Fruit fly (Drosophila melanogaster): ENCODE measurements around the gene CG7202.

CG7202 gene

dm6 chr3L:21483837-21484236 is 8.7 kb downstream of the CG7202 start (continued):
- TF ChIP-seq dpn (GFP tag; optimal IDR thresholded peaks at IDR 0.05) (peak; percentile 16 to 46), Elba2 (GFP tag; optimal IDR thresholded peaks at IDR 0.05) (no peak), sug (tag; optimal IDR thresholded peaks at IDR 0.05) (peak; percentile 61), Poxn (GFP tag; IDR thresholded peaks at IDR 0.05) (no peak), Nf-YB (GFP tag; optimal IDR thresholded peaks at IDR 0.05) (peak; percentile 26), CG6683 (GFP tag; optimal IDR thresholded peaks at IDR 0.05) (no peak), fd96Cb (tag; optimal IDR thresholded peaks at IDR 0.05) (no peak), ranshi (GFP tag; IDR thresholded peaks at IDR 0.05) (no peak), slou (GFP tag; optimal IDR thresholded peaks at IDR 0.05) (no peak), CG1529 (GFP tag; optimal IDR thresholded peaks at IDR 0.05) (no peak), corto (GFP tag; optimal IDR thresholded peaks at IDR 0.05) (no peak), rib (GFP tag; IDR thresholded peaks at IDR 0.05) (no peak), CG4820 (GFP tag; optimal IDR thresholded peaks at IDR 0.05) (peak; percentile 19), gcm2 (GFP tag; optimal IDR thresholded peaks at IDR 0.05) (no peak), CG6765 (GFP tag; optimal IDR thresholded peaks at IDR 0.05) (no peak), org-1 (GFP tag; optimal IDR thresholded peaks at IDR 0.05) (no peak), unpg (GFP tag; optimal IDR thresholded peaks at IDR 0.05) (no peak), Hr39 (optimal IDR thresholded peaks at IDR 0.05) (no peak), CG12236 (GFP tag; optimal IDR thresholded peaks at IDR 0.05) (no peak), sr (GFP tag; IDR thresholded peaks at IDR 0.05) (no peak), CG34422 (GFP tag; IDR thresholded peaks at IDR 0.05) (no peak; the same call in 2 of the 3 replicates), lbe (GFP tag; optimal IDR thresholded peaks at IDR 0.05) (no peak), tgo (GFP tag; IDR thresholded peaks at IDR 0.05) (no peak), CG10979 (tag; optimal IDR thresholded peaks at IDR 0.05) (no peak), CG18619 (GFP tag; optimal IDR thresholded peaks at IDR 0.05) (no peak), Hand (GFP tag; optimal IDR thresholded peaks at IDR 0.05) (no peak), Mad (GFP tag; optimal IDR thresholded peaks at IDR 0.05) (no peak), lola (GFP tag; optimal IDR thresholded peaks at IDR 0.05) (peak in 1 of 3 experiments; percentile 6), Hsf (GFP tag; optimal IDR thresholded peaks at IDR 0.05) (peak; percentile 44), salm (tag; optimal IDR thresholded peaks at IDR 0.05) (no peak), tll (GFP tag; optimal IDR thresholded peaks at IDR 0.05) (no peak), kah (GFP tag; optimal IDR thresholded peaks at IDR 0.05) (no peak), CG12071 (GFP tag; optimal IDR thresholded peaks at IDR 0.05) (no peak), CG7987 (GFP tag; optimal IDR thresholded peaks at IDR 0.05) (peak; percentile 54), Gug (GFP tag; IDR thresholded peaks at IDR 0.05) (no peak), ATbp (GFP tag; optimal IDR thresholded peaks at IDR 0.05) (no peak), Deaf1 (tag; optimal IDR thresholded peaks at IDR 0.05) (no peak), zen2 (GFP tag; IDR thresholded peaks at IDR 0.05; ENCODE audit: partially characterized antibody) (no peak), pan (optimal IDR thresholded peaks at IDR 0.05) (no peak), pan (GFP tag; optimal IDR thresholded peaks at IDR 0.05 in 1 of 2, IDR thresholded peaks at IDR 0.05 in 1 of 2) (no peak), CG1602 (GFP tag; optimal IDR thresholded peaks at IDR 0.05) (no peak), CG31365 (tag; optimal IDR thresholded peaks at IDR 0.05) (peak; percentile 68), CG4328 (GFP tag; optimal IDR thresholded peaks at IDR 0.05) (no peak), CG7745 (tag; optimal IDR thresholded peaks at IDR 0.05) (no peak), CG9797 (GFP tag; optimal IDR thresholded peaks at IDR 0.05) (peak; percentile 29), danr (GFP tag; IDR thresholded peaks at IDR 0.05) (no peak), bbx (GFP tag; IDR thresholded peaks at IDR 0.05; ENCODE audit: partially characterized antibody) (peak; percentile 8; the same call in 1 of the 2 replicates), dati (GFP tag; IDR thresholded peaks at IDR 0.05) (no peak), Tbp (GFP tag; optimal IDR thresholded peaks at IDR 0.05) (peak; percentile 23), CG17328 (GFP tag; IDR thresholded peaks at IDR 0.05) (no peak), vvl (GFP tag; IDR thresholded peaks at IDR 0.05) (peak; percentile 99), Xbp1 (GFP tag; optimal IDR thresholded peaks at IDR 0.05) (peak; percentile 27)
